Worm (Caenorhabditis elegans) whole organism, early embryonic: ENCODE measurements around the gene mks-1.

ENCODE experiments used
- ceh-36 ChIP-seq: sonication (generic microtip); optimal IDR thresholded peaks from 2 replicates; lab custom pipeline; 2016; ENCODE audit warnings: missing genetic modification characterization, inconsistent platforms, missing compliant biosample characterization
- flt-1 ChIP-seq: fragments of 200-800 bp; sonication (Bioruptor generic); IDR thresholded peaks from 2 replicates; pipeline ENCODE4 v1.3.6; 2022; ENCODE audit warnings: missing genetic modification characterization, missing compliant biosample characterization
- scrt-1 ChIP-seq: fragments of 200-800 bp; sonication (Bioruptor generic); IDR thresholded peaks from 2 replicates; pipeline ENCODE4 v1.3.6; 2022; ENCODE audit warnings: missing genetic modification characterization, missing compliant biosample characterization
- tbx-37 ChIP-seq: fragments of 200-800 bp; sonication (Bioruptor generic); conservative IDR thresholded peaks from 2 replicates; pipeline ENCODE4 v1.3.6; 2022; ENCODE audit warnings: missing genetic modification reagents, missing genetic modification characterization, missing compliant biosample characterization

- TF ChIP-seq scrt-1 = no peak
- no peak for TF ChIP-seq tbx-37
- no peak for TF ChIP-seq flt-1
- no peak for TF ChIP-seq ceh-36 (tag; lab: Kevin White, UChicago)
Measured at ce11 chrIII:3191729-3192128, 5.6 kb downstream of the mks-1 start.
